Fruit fly (Drosophila melanogaster): ENCODE data around the gene CG33995.

- TF ChIP-seq usp (GFP tag; optimal IDR thresholded peaks at IDR 0.05) = no peak
- no peak for TF ChIP-seq CG8478 (optimal IDR thresholded peaks at IDR 0.05)
- TF ChIP-seq pan (optimal IDR thresholded peaks at IDR 0.05) = no peak
- TF ChIP-seq psq (optimal IDR thresholded peaks at IDR 0.05) = no peak
- no peak for TF ChIP-seq EcR (GFP tag; optimal IDR thresholded peaks at IDR 0.05)
- TF ChIP-seq Dll (optimal IDR thresholded peaks at IDR 0.05) = no peak
Observed at dm6 chr2L:5049974-5050373, 6.9 kb downstream of the CG33995 start.

All from whole organism.